Fruit fly (Drosophila melanogaster) whole organism, adult: ENCODE measurements around the gene Fim.

Experiments used
- CG11617 ChIP-seq: fragments of 200-800 bp; sonication (Bioruptor generic); optimal IDR thresholded peaks from 2 replicates; lab custom pipeline; 2017; ENCODE audit warnings: mild to moderate bottlenecking, missing biosample characterization, missing genetic modification reagents, missing genetic modification characterization
- CG12768 ChIP-seq: fragments of 200-800 bp; sonication (Bioruptor generic); optimal IDR thresholded peaks from 2 replicates; lab custom pipeline; 2017; ENCODE audit warnings: missing biosample characterization, missing genetic modification characterization, mild to moderate bottlenecking, moderate library complexity, missing genetic modification reagents
- CG14711 ChIP-seq: fragments of 200-800 bp; sonication (Bioruptor generic); optimal IDR thresholded peaks from 2 replicates; lab custom pipeline; 2018; ENCODE audit warnings: missing biosample characterization, mild to moderate bottlenecking, missing genetic modification characterization, moderate library complexity
- CG1620 ChIP-seq: fragments of 200-800 bp; sonication (Bioruptor generic); optimal IDR thresholded peaks from 2 replicates; lab custom pipeline; 2016; ENCODE audit warnings: missing biosample characterization, missing genetic modification characterization
- CG33017 ChIP-seq: fragments of 200-800 bp; sonication (Bioruptor generic); optimal IDR thresholded peaks from 2 replicates; lab custom pipeline; 2018; ENCODE audit warnings: missing biosample characterization, mild to moderate bottlenecking, missing genetic modification characterization, moderate library complexity
- CG5204 ChIP-seq: fragments of 200-800 bp; sonication (Bioruptor generic); optimal IDR thresholded peaks from 2 replicates; lab custom pipeline; 2016; ENCODE audit warnings: missing biosample characterization, missing genetic modification characterization
- CG7045 ChIP-seq: fragments of 200-800 bp; sonication (Bioruptor generic); optimal IDR thresholded peaks from 2 replicates; lab custom pipeline; 2017; ENCODE audit warnings: missing biosample characterization, mild to moderate bottlenecking, missing genetic modification characterization
- CG7101 ChIP-seq: fragments of 200-800 bp; sonication (Bioruptor generic); optimal IDR thresholded peaks from 2 replicates; lab custom pipeline; 2018; ENCODE audit warnings: missing biosample characterization, mild to moderate bottlenecking, missing genetic modification characterization, moderate library complexity
- Clk ChIP-seq: fragments of 200-800 bp; sonication (Bioruptor generic); optimal IDR thresholded peaks from 2 replicates; lab custom pipeline; 2017; ENCODE audit warnings: missing biosample characterization, missing genetic modification characterization
- Crg-1 ChIP-seq: fragments of 200-800 bp; sonication (Bioruptor generic); optimal IDR thresholded peaks from 2 replicates; lab custom pipeline; 2016; ENCODE audit warnings: missing biosample characterization, missing genetic modification characterization
- Hr96 ChIP-seq: fragments of 200-800 bp; sonication (Bioruptor generic); optimal IDR thresholded peaks from 2 replicates; lab custom pipeline; 2016; ENCODE audit warnings: missing biosample characterization, missing genetic modification characterization
- Mnt ChIP-seq: fragments of 200-800 bp; sonication (Bioruptor generic); optimal IDR thresholded peaks from 2 replicates; lab custom pipeline; 2016; ENCODE audit warnings: missing biosample characterization, mild to moderate bottlenecking, missing genetic modification characterization
- bab1 ChIP-seq: fragments of 200-800 bp; sonication (Bioruptor generic); optimal IDR thresholded peaks from 3 replicates; lab custom pipeline; 2019; ENCODE audit warnings: missing biosample characterization, mild to moderate bottlenecking, missing genetic modification characterization, moderate library complexity
- cic ChIP-seq: fragments of 200-800 bp; sonication (Bioruptor generic); optimal IDR thresholded peaks from 2 replicates; lab custom pipeline; 2017; ENCODE audit warnings: missing biosample characterization, mild to moderate bottlenecking, missing genetic modification characterization, moderate library complexity
- cnc ChIP-seq, 2 experiments: fragments of >200 bp; optimal IDR thresholded peaks; 2 replicates each; lab custom pipeline; 2017
- kay ChIP-seq: fragments of 200-800 bp; sonication (Bioruptor generic); peaks from one replicate; lab custom pipeline; 2016; ENCODE audit warnings: missing biosample characterization, missing genetic modification characterization, borderline replicate concordance
- ovo ChIP-seq: fragments of 200-800 bp; sonication (Bioruptor generic); optimal IDR thresholded peaks from 2 replicates; lab custom pipeline; 2016; ENCODE audit warnings: missing biosample characterization, missing genetic modification characterization
- pad ChIP-seq: fragments of 200-800 bp; sonication (Bioruptor generic); optimal IDR thresholded peaks from 3 replicates; lab custom pipeline; 2017; ENCODE audit warnings: missing biosample characterization, missing genetic modification characterization, mild to moderate bottlenecking, moderate library complexity, missing genetic modification reagents
- tj ChIP-seq: fragments of 200-800 bp; sonication (Bioruptor generic); optimal IDR thresholded peaks from 3 replicates; lab custom pipeline; 2017; ENCODE audit warnings: missing biosample characterization, mild to moderate bottlenecking, missing genetic modification characterization, moderate library complexity
- toe ChIP-seq: fragments of 200-800 bp; sonication (Bioruptor generic); optimal IDR thresholded peaks from 2 replicates; lab custom pipeline; 2016; ENCODE audit warnings: missing biosample characterization, missing genetic modification characterization

Fim gene

dm6 chrX:17330678-17331261 is 29.0 kb upstream of the Fim start:
- no peak for TF ChIP-seq CG1620 (GFP tag; lab: Kevin White, UChicago)
- no peak for TF ChIP-seq toe (GFP tag; lab: Kevin White, UChicago)
- no peak for TF ChIP-seq bab1 (GFP tag; lab: Kevin White, UChicago)
- TF ChIP-seq CG33017 (tag; lab: Kevin White, UChicago), result no peak
- TF ChIP-seq pad, result no peak
- no peak for TF ChIP-seq CG11617 (GFP tag; lab: Kevin White, UChicago)
- no peak for TF ChIP-seq ovo (GFP tag; lab: Kevin White, UChicago)
- TF ChIP-seq Mnt (GFP tag; lab: Kevin White, UChicago), result no peak
- TF ChIP-seq CG12768 (GFP tag; lab: Kevin White, UChicago), result no peak
- no peak for TF ChIP-seq CG7101
- TF ChIP-seq Hr96 (GFP tag; lab: Kevin White, UChicago), result no peak
- TF ChIP-seq CG5204 (GFP tag; lab: Kevin White, UChicago), result no peak
- TF ChIP-seq cnc (optimal IDR thresholded peaks at IDR 0.05; lab: Kevin White, UChicago), result no peak
- TF ChIP-seq tj (GFP tag; lab: Kevin White, UChicago), result no peak

- TF ChIP-seq tj (GFP tag; lab: Kevin White, UChicago), result no peak
- TF ChIP-seq CG12768 (GFP tag; lab: Kevin White, UChicago), result no peak
- no peak for TF ChIP-seq CG33017 (tag; lab: Kevin White, UChicago)
- no peak for TF ChIP-seq bab1 (GFP tag; lab: Kevin White, UChicago)
- TF ChIP-seq CG1620 (GFP tag; lab: Kevin White, UChicago), result no peak
- no peak for TF ChIP-seq CG5204 (GFP tag; lab: Kevin White, UChicago)
- TF ChIP-seq ovo (GFP tag; lab: Kevin White, UChicago), result no peak
- TF ChIP-seq kay (GFP tag; lab: Kevin White, UChicago), result no peak
- no peak for TF ChIP-seq Hr96 (GFP tag; lab: Kevin White, UChicago)
- no peak for TF ChIP-seq cic (GFP tag; lab: Kevin White, UChicago)
- TF ChIP-seq Mnt (GFP tag; lab: Kevin White, UChicago), result no peak
- TF ChIP-seq cnc (optimal IDR thresholded peaks at IDR 0.05; lab: Kevin White, UChicago), result no peak
- no peak for TF ChIP-seq CG7045
- no peak for TF ChIP-seq toe (GFP tag; lab: Kevin White, UChicago)
- TF ChIP-seq CG14711 (tag; lab: Kevin White, UChicago), result no peak
- TF ChIP-seq pad, result no peak
Measured at dm6 chrX:17329933-17330674, 28.4 kb upstream of the Fim start.

- TF ChIP-seq Clk (no peak), Hr96 (GFP tag; lab: Kevin White, UChicago) (no peak), toe (GFP tag; lab: Kevin White, UChicago) (no peak), CG12768 (GFP tag; lab: Kevin White, UChicago) (no peak), pad (no peak), CG1620 (GFP tag; lab: Kevin White, UChicago) (no peak), Crg-1 (no peak), cnc (optimal IDR thresholded peaks at IDR 0.05; lab: Kevin White, UChicago) (no peak), CG33017 (tag; lab: Kevin White, UChicago) (no peak), CG7045 (no peak), CG14711 (tag; lab: Kevin White, UChicago) (no peak), tj (GFP tag; lab: Kevin White, UChicago) (no peak), ovo (GFP tag; lab: Kevin White, UChicago) (no peak), bab1 (GFP tag; lab: Kevin White, UChicago) (no peak), CG11617 (GFP tag; lab: Kevin White, UChicago) (no peak), Mnt (GFP tag; lab: Kevin White, UChicago) (no peak), kay (GFP tag; lab: Kevin White, UChicago) (no peak)
Measured at dm6 chrX:17322852-17323251, 21.1 kb upstream of the Fim start.

dm6 chrX:17316723-17317262 is 15.1 kb upstream of the Fim start:
- TF ChIP-seq Hr96 (GFP tag; lab: Kevin White, UChicago) (no peak), pad (no peak), Clk (no peak), bab1 (GFP tag; lab: Kevin White, UChicago) (no peak), kay (GFP tag; lab: Kevin White, UChicago) (no peak), CG33017 (tag; lab: Kevin White, UChicago) (no peak)

- TF ChIP-seq CG5204 (GFP tag; lab: Kevin White, UChicago), result no peak
- TF ChIP-seq Clk, result no peak
- TF ChIP-seq cnc (optimal IDR thresholded peaks at IDR 0.05; lab: Kevin White, UChicago), result no peak
- TF ChIP-seq kay (GFP tag; lab: Kevin White, UChicago), result no peak
Measured at dm6 chrX:17315566-17315965, 13.8 kb upstream of the Fim start.

DNA sequence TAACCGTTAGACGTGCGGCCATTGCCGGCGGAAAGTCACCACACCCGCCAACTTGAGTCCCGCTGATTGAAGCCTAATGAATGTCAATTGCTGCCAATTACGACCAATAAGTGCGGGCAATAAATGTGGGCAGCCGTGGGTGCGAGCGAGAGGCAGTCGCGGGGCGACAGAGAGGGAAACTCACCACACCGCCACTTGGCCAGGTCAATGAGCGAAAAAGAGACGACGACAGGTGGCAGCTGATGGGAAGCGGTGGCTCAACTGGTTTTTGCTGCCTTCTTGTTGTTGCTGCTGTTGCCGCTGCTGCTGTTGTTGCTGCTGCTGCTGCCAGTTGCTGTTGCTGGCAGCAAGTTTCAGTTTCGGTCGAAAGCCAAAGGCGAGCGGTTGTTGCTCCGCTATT is 12.5 kb upstream of the Fim start, which contains the start of gene B-H2:
TSS of gene B-H2 (plus strand) at position 369 of the 400 bp plus-strand sequence.
- TF ChIP-seq CG33017 (tag; lab: Kevin White, UChicago) (no peak), ovo (GFP tag; lab: Kevin White, UChicago) (no peak), cnc (optimal IDR thresholded peaks at IDR 0.05; lab: Kevin White, UChicago) (no peak), CG1620 (GFP tag; lab: Kevin White, UChicago) (no peak), toe (GFP tag; lab: Kevin White, UChicago) (no peak), bab1 (GFP tag; lab: Kevin White, UChicago) (no peak), CG5204 (GFP tag; lab: Kevin White, UChicago) (no peak), kay (GFP tag; lab: Kevin White, UChicago) (no peak)
